Fruit fly (Drosophila melanogaster) Kc167 (cell line): ENCODE data around the gene CG13002.

Experiments
- Sin3A ChIP-seq: fragments of >200 bp; optimal IDR thresholded peaks from 2 replicates; lab custom pipeline; 2018; ENCODE audit warnings: missing external identifiers
- h ChIP-seq: fragments of >200 bp; optimal IDR thresholded peaks from 3 replicates; lab custom pipeline; 2018; ENCODE audit warnings: missing external identifiers
- insv ChIP-seq: fragments of >200 bp; optimal IDR thresholded peaks from 3 replicates; lab custom pipeline; 2018; ENCODE audit warnings: missing external identifiers
- psq ChIP-seq: fragments of >200 bp; optimal IDR thresholded peaks from 2 replicates; lab custom pipeline; 2017; ENCODE audit warnings: missing external identifiers
- ttk ChIP-seq: sonication (Bioruptor generic); optimal IDR thresholded peaks from 2 replicates; lab custom pipeline; 2017; ENCODE audit warnings: missing external identifiers

dm6 chrX:16911962-16912361, 22.4 kb downstream of the CG13002 start:
- no peak for TF ChIP-seq psq (lab: Kevin White, UChicago)
- no peak for TF ChIP-seq insv (lab: Kevin White, UChicago)
- no peak for TF ChIP-seq h
- TF ChIP-seq ttk, result no peak
- no peak for TF ChIP-seq Sin3A (lab: Kevin White, UChicago)
